Worm (Caenorhabditis elegans) whole organism, young adult: ENCODE measurements around the gene F45F2.10.
A peak's percentile ranks its signal among the peaks of the same experiment; 100 is the strongest.

ENCODE experiments used
- B0019.2 ChIP-seq: fragments of 200-800 bp; sonication (Bioruptor generic); conservative IDR thresholded peaks from 2 replicates; pipeline ENCODE4 v1.3.6; 2022; ENCODE audit warnings: missing genetic modification reagents, missing genetic modification characterization, missing compliant biosample characterization
- B0261.1 ChIP-seq: sonication (generic microtip); optimal IDR thresholded peaks from 2 replicates; lab custom pipeline; 2016; ENCODE audit warnings: mild to moderate bottlenecking, missing genetic modification characterization, moderate library complexity, missing compliant biosample characterization
- B0336.3 ChIP-seq: fragments of 200-800 bp; sonication (Bioruptor generic); IDR thresholded peaks from 2 replicates; pipeline ENCODE4 v1.3.6; 2022; ENCODE audit warnings: missing genetic modification characterization, missing compliant biosample characterization
- C06A6.2 ChIP-seq: fragments of 200-800 bp; sonication (Bioruptor generic); conservative IDR thresholded peaks from 2 replicates; pipeline ENCODE4 v1.3.6; 2022; ENCODE audit warnings: missing genetic modification characterization, missing compliant biosample characterization
- C17E4.6 ChIP-seq: fragments of 200-800 bp; sonication (Bioruptor generic); IDR thresholded peaks from 2 replicates; pipeline ENCODE4 v1.3.6; 2022; ENCODE audit warnings: missing genetic modification reagents, missing genetic modification characterization, missing compliant biosample characterization
- D2030.7 ChIP-seq: fragments of 200-800 bp; sonication (Bioruptor generic); IDR thresholded peaks from 2 replicates; pipeline ENCODE4 v1.3.6; 2022; ENCODE audit warnings: missing genetic modification reagents, missing genetic modification characterization, missing compliant biosample characterization
- F37B4.10 ChIP-seq: fragments of 200-800 bp; sonication (Bioruptor generic); IDR thresholded peaks from 2 replicates; pipeline ENCODE4 v1.3.6; 2022; ENCODE audit warnings: missing genetic modification characterization, missing compliant biosample characterization
- F52B5.7 ChIP-seq: sonication (generic microtip); optimal IDR thresholded peaks from 2 replicates; lab custom pipeline; 2016; ENCODE audit warnings: mild to moderate bottlenecking, missing genetic modification characterization, missing compliant biosample characterization
- T07F8.4 ChIP-seq: sonication (generic microtip); optimal IDR thresholded peaks from 2 replicates; lab custom pipeline; 2016; ENCODE audit warnings: mild to moderate bottlenecking, missing genetic modification characterization, moderate library complexity, missing compliant biosample characterization
- T26A5.8 ChIP-seq: sonication (generic microtip); optimal IDR thresholded peaks from 2 replicates; lab custom pipeline; 2016; ENCODE audit warnings: missing genetic modification characterization, missing compliant biosample characterization
- Y95B8A.8 ChIP-seq: fragments of 200-800 bp; sonication (Bioruptor generic); IDR thresholded peaks from 2 replicates; pipeline ENCODE4 v1.3.6; 2022; ENCODE audit warnings: missing genetic modification reagents, missing genetic modification characterization, missing compliant biosample characterization
- ZK185.1 ChIP-seq: sonication (generic microtip); optimal IDR thresholded peaks from 2 replicates; lab custom pipeline; 2016; ENCODE audit warnings: mild to moderate bottlenecking, missing genetic modification characterization, missing compliant biosample characterization; ENCODE audit not compliant: poor library complexity, severe bottlenecking
- akir-1 ChIP-seq: fragments of 200-800 bp; sonication (Bioruptor generic); optimal IDR thresholded peaks from 2 replicates; lab custom pipeline; 2018; ENCODE audit warnings: mild to moderate bottlenecking, missing genetic modification characterization, moderate library complexity, missing compliant biosample characterization
- ama-1 ChIP-seq, 3 experiments: fragments of 150-350 bp in 1 of 3; sonication (generic microtip) in 2 of 3; optimal IDR thresholded peaks; 2 replicates each; lab custom pipeline; 2014 to 2018; ENCODE audit warnings: missing biosample characterization in 2 of 3, missing genetic modification characterization in 2 of 3, missing genetic modification reagents in 2 of 3
- aptf-2 ChIP-seq: fragments of 200-800 bp; sonication (Bioruptor generic); conservative IDR thresholded peaks from 2 replicates; pipeline ENCODE4 v1.3.6; 2022; ENCODE audit warnings: missing genetic modification reagents, missing genetic modification characterization, missing compliant biosample characterization
- bed-2 ChIP-seq: fragments of 200-800 bp; sonication (Bioruptor generic); IDR thresholded peaks from 2 replicates; pipeline ENCODE4 v1.3.6; 2022; ENCODE audit warnings: missing genetic modification reagents, missing genetic modification characterization, missing compliant biosample characterization
- cebp-1 ChIP-seq, 2 experiments: fragments of 200-800 bp in 1 of 2; sonication (Bioruptor generic) in 1 of 2; sonication (generic microtip) in 1 of 2; IDR thresholded peaks in 1 of 2; optimal IDR thresholded peaks in 1 of 2; 2 replicates each; pipeline versions ENCODE4 v1.3.6 to Lab custom; 2017 to 2022; ENCODE audit warnings: missing compliant biosample characterization in 2 of 2, missing genetic modification characterization in 2 of 2, mild to moderate bottlenecking in 1 of 2, missing genetic modification reagents in 1 of 2, moderate library complexity in 1 of 2
- ceh-100 ChIP-seq: fragments of 200-800 bp; sonication (Bioruptor generic); IDR thresholded peaks from 2 replicates; pipeline ENCODE4 v1.3.6; 2022; ENCODE audit warnings: missing genetic modification reagents, missing genetic modification characterization, missing compliant biosample characterization
- ceh-27 ChIP-seq: fragments of 200-800 bp; sonication (Bioruptor generic); optimal IDR thresholded peaks from 2 replicates; lab custom pipeline; 2018; ENCODE audit warnings: mild to moderate bottlenecking, missing genetic modification characterization, moderate library complexity, missing compliant biosample characterization
- ceh-58 ChIP-seq: fragments of 200-800 bp; sonication (Bioruptor generic); IDR thresholded peaks from 2 replicates; pipeline ENCODE4 v1.3.6; 2022; ENCODE audit warnings: missing genetic modification characterization, missing compliant biosample characterization
- ceh-91 ChIP-seq: fragments of 200-800 bp; sonication (Bioruptor generic); IDR thresholded peaks from 2 replicates; pipeline ENCODE4 v1.3.6; 2022; ENCODE audit warnings: missing genetic modification reagents, missing genetic modification characterization, missing compliant biosample characterization
- chd-7 ChIP-seq: sonication (generic microtip); optimal IDR thresholded peaks from 2 replicates; lab custom pipeline; 2016; ENCODE audit warnings: mild to moderate bottlenecking, missing genetic modification characterization, moderate library complexity, missing compliant biosample characterization
- die-1 ChIP-seq: sonication (generic microtip); optimal IDR thresholded peaks from 2 replicates; lab custom pipeline; 2016; ENCODE audit warnings: missing genotype, mild to moderate bottlenecking, missing genetic modification characterization, missing compliant biosample characterization
- dox-1 ChIP-seq: fragments of 200-800 bp; sonication (Bioruptor generic); IDR thresholded peaks from 2 replicates; pipeline ENCODE4 v1.3.6; 2022; ENCODE audit warnings: missing genetic modification reagents, missing genetic modification characterization, missing compliant biosample characterization
- dpff-1 ChIP-seq: sonication (generic microtip); optimal IDR thresholded peaks from 2 replicates; lab custom pipeline; 2017; ENCODE audit warnings: mild to moderate bottlenecking, missing genetic modification characterization, missing compliant biosample characterization
- egrh-3 ChIP-seq: fragments of 200-800 bp; sonication (Bioruptor generic); IDR thresholded peaks from 2 replicates; pipeline ENCODE4 v1.3.6; 2022; ENCODE audit warnings: missing genetic modification reagents, missing genetic modification characterization, missing compliant biosample characterization
- ekl-4 ChIP-seq: fragments of 200-800 bp; sonication (Bioruptor generic); IDR thresholded peaks from 2 replicates; pipeline ENCODE4 v1.3.6; 2022; ENCODE audit warnings: missing genetic modification reagents, missing genetic modification characterization, missing compliant biosample characterization
- lin-35 ChIP-seq, 3 experiments: fragments of 150-350 bp in 2 of 3; sonication (generic microtip) in 1 of 3; optimal IDR thresholded peaks; 2 replicates each; lab custom pipeline; 2014 to 2018; ENCODE audit warnings: missing biosample characterization in 3 of 3, missing genetic modification characterization in 3 of 3, missing genetic modification reagents in 3 of 3
- lin-40 ChIP-seq: sonication (generic microtip); optimal IDR thresholded peaks from 2 replicates; lab custom pipeline; 2016; ENCODE audit warnings: missing genetic modification characterization, mild to moderate bottlenecking, missing compliant biosample characterization, missing genotype, missing genetic modification reagents
- mcd-1 ChIP-seq: fragments of 200-800 bp; sonication (Bioruptor generic); IDR thresholded peaks from 2 replicates; pipeline ENCODE4 v1.3.6; 2022; ENCODE audit warnings: missing genetic modification reagents, missing genetic modification characterization, missing compliant biosample characterization
- nhr-120 ChIP-seq: fragments of 200-800 bp; sonication (Bioruptor generic); IDR thresholded peaks from 2 replicates; pipeline ENCODE4 v1.3.6; 2022; ENCODE audit warnings: missing genetic modification characterization, missing compliant biosample characterization
- nhr-179 ChIP-seq: sonication (generic microtip); optimal IDR thresholded peaks from 2 replicates; lab custom pipeline; 2016; ENCODE audit warnings: mild to moderate bottlenecking, missing genetic modification characterization, missing compliant biosample characterization
- nhr-90 ChIP-seq: sonication (generic microtip); optimal IDR thresholded peaks from 2 replicates; lab custom pipeline; 2016; ENCODE audit warnings: missing genotype, mild to moderate bottlenecking, missing genetic modification characterization, missing compliant biosample characterization
- pha-4 ChIP-seq: fragments of 150-350 bp; sonication (generic microtip); optimal IDR thresholded peaks from 2 replicates; lab custom pipeline; 2014; ENCODE audit warnings: missing biosample characterization, missing genetic modification reagents, missing genetic modification characterization
- rcor-1 ChIP-seq: fragments of 200-800 bp; sonication (Bioruptor generic); IDR thresholded peaks from 2 replicates; pipeline ENCODE4 v1.3.6; 2022; ENCODE audit warnings: missing genetic modification reagents, missing genetic modification characterization, missing compliant biosample characterization
- rec-8 ChIP-seq, 2 experiments: sonication (generic microtip); optimal IDR thresholded peaks; 2 replicates each; lab custom pipeline; 2016; ENCODE audit warnings: mild to moderate bottlenecking in 2 of 2, missing genetic modification characterization in 2 of 2, missing genetic modification reagents in 2 of 2, missing genotype in 2 of 2, missing biosample characterization in 1 of 2, missing compliant biosample characterization in 1 of 2, moderate library complexity in 1 of 2
- repo-1 ChIP-seq: sonication (generic microtip); optimal IDR thresholded peaks from 2 replicates; lab custom pipeline; 2017; ENCODE audit warnings: mild to moderate bottlenecking, missing genetic modification characterization, missing compliant biosample characterization
- rpc-1 ChIP-seq, 2 experiments: fragments of 150-350 bp in 1 of 2; sonication (generic microtip) in 1 of 2; optimal IDR thresholded peaks; 2 replicates each; lab custom pipeline; 2014 to 2018; ENCODE audit warnings: missing biosample characterization in 1 of 2, missing genetic modification characterization in 1 of 2, missing genetic modification reagents in 1 of 2, missing genotype in 1 of 2
- snpc-4 ChIP-seq, 5 experiments: fragments of 150-350 bp in 1 of 5; sonication (generic microtip) in 4 of 5; optimal IDR thresholded peaks; 2 replicates each; lab custom pipeline; 2014 to 2018; ENCODE audit warnings: missing genetic modification characterization in 5 of 5, missing biosample characterization in 3 of 5, antibody characterized with exemption in 2 of 5, mild to moderate bottlenecking in 2 of 5, missing compliant biosample characterization in 2 of 5, missing genotype in 2 of 5, moderate library complexity in 2 of 5, missing genetic modification reagents in 1 of 5
- tbx-9 ChIP-seq: sonication (generic microtip); optimal IDR thresholded peaks from 2 replicates; lab custom pipeline; 2016; ENCODE audit warnings: borderline replicate concordance, missing genetic modification characterization, inconsistent platforms, missing compliant biosample characterization
- tlf-1 ChIP-seq: fragments of 200-800 bp; sonication (Bioruptor generic); optimal IDR thresholded peaks from 2 replicates; lab custom pipeline; 2018; ENCODE audit warnings: mild to moderate bottlenecking, missing genetic modification characterization, missing compliant biosample characterization
- unc-130 ChIP-seq: sonication (generic microtip); optimal IDR thresholded peaks from 2 replicates; lab custom pipeline; 2016; ENCODE audit warnings: missing genetic modification reagents, missing genetic modification characterization, missing compliant biosample characterization
- zfh-2 ChIP-seq: fragments of 200-800 bp; sonication (Bioruptor generic); conservative IDR thresholded peaks from 2 replicates; pipeline ENCODE4 v1.3.6; 2022; ENCODE audit warnings: missing genetic modification reagents, missing genetic modification characterization, missing compliant biosample characterization
- ztf-25 ChIP-seq: fragments of 200-800 bp; sonication (Bioruptor generic); IDR thresholded peaks from 2 replicates; pipeline ENCODE4 v1.3.6; 2022; ENCODE audit warnings: missing genetic modification reagents, missing genetic modification characterization, missing compliant biosample characterization
- ztf-26 ChIP-seq: sonication (generic microtip); optimal IDR thresholded peaks from 2 replicates; lab custom pipeline; 2017; ENCODE audit warnings: missing genetic modification characterization, missing compliant biosample characterization
- ztf-28 ChIP-seq: fragments of 200-800 bp; sonication (Bioruptor generic); IDR thresholded peaks from 2 replicates; pipeline ENCODE4 v1.3.6; 2022; ENCODE audit warnings: missing genetic modification reagents, missing genetic modification characterization, missing compliant biosample characterization
- ztf-6 ChIP-seq: fragments of 200-800 bp; sonication (Bioruptor generic); IDR thresholded peaks from 2 replicates; pipeline ENCODE4 v1.3.6; 2022; ENCODE audit warnings: missing genetic modification reagents, missing genetic modification characterization, missing compliant biosample characterization

F45F2.10 gene

ce11 chrV:8495965-8496364 is 22.7 kb downstream of the F45F2.10 start (continued):
- peak; percentile 17 for TF ChIP-seq snpc-4 (GFP tag; optimal IDR thresholded peaks at IDR 0.05; lab: Kevin White, UChicago)
- TF ChIP-seq snpc-4 (tag; optimal IDR thresholded peaks at IDR 0.05; lab: Kevin White, UChicago), result peak; percentile 43 to 90 (median 68)
- no peak for TF ChIP-seq dpff-1
- TF ChIP-seq pha-4 (tag; lab: Kevin White, UChicago), result no peak
- TF ChIP-seq nhr-90 (tag; lab: Kevin White, UChicago), result peak; percentile 53
- TF ChIP-seq egrh-3 (GFP tag; lab: Robert Waterston, UW), result no peak
- TF ChIP-seq dox-1 (GFP tag; lab: Robert Waterston, UW), result peak; percentile 82
- no peak for TF ChIP-seq bed-2 (GFP tag; lab: Robert Waterston, UW)
- no peak for TF ChIP-seq ztf-28 (GFP tag; lab: Robert Waterston, UW)
- no peak for TF ChIP-seq C17E4.6
- no peak for TF ChIP-seq cebp-1 (GFP tag; IDR thresholded peaks at IDR 0.05; lab: Robert Waterston, UW)
- TF ChIP-seq cebp-1 (tag; optimal IDR thresholded peaks at IDR 0.05; lab: Kevin White, UChicago), result peak; percentile 47
- TF ChIP-seq T26A5.8 (tag; lab: Kevin White, UChicago), result peak; percentile 70
- peak; percentile 16 for TF ChIP-seq ceh-27 (GFP tag; lab: Kevin White, UChicago)
- TF ChIP-seq F37B4.10, result no peak
- no peak for TF ChIP-seq lin-35 (GFP tag; optimal IDR thresholded peaks at IDR 0.05; lab: Kevin White, UChicago)
- TF ChIP-seq unc-130 (GFP tag; lab: Kevin White, UChicago), result no peak
- TF ChIP-seq B0336.3 (GFP tag; lab: Robert Waterston, UW), result peak; percentile 50; the same call in 1 of the 2 replicates
- TF ChIP-seq nhr-179 (tag; lab: Kevin White, UChicago), result no peak
- no peak for TF ChIP-seq ama-1 (optimal IDR thresholded peaks at IDR 0.05; lab: Kevin White, UChicago)
- TF ChIP-seq ama-1 (GFP tag; optimal IDR thresholded peaks at IDR 0.05; lab: Kevin White, UChicago), result peak in 1 of 2 experiments; percentile 72
- peak; percentile 66 for TF ChIP-seq D2030.7
- no peak for TF ChIP-seq B0019.2 (GFP tag; lab: Robert Waterston, UW)
- no peak for TF ChIP-seq tlf-1 (GFP tag; lab: Kevin White, UChicago)
- peak; percentile 72 for TF ChIP-seq rpc-1 (optimal IDR thresholded peaks at IDR 0.05; lab: Kevin White, UChicago)
- peak; percentile 88 for TF ChIP-seq rpc-1 (tag; optimal IDR thresholded peaks at IDR 0.05; lab: Kevin White, UChicago)
- TF ChIP-seq tbx-9 (tag; lab: Kevin White, UChicago), result no peak
- TF ChIP-seq ztf-6, result no peak
- no peak for TF ChIP-seq lin-40
- TF ChIP-seq zfh-2, result no peak
- no peak for TF ChIP-seq chd-7 (tag; lab: Kevin White, UChicago)
- TF ChIP-seq rec-8 (tag; optimal IDR thresholded peaks at IDR 0.05; lab: Kevin White, UChicago), result peak in 1 of 2 experiments; percentile 68
- peak; percentile 35 for TF ChIP-seq T07F8.4 (tag; lab: Kevin White, UChicago)
- no peak for TF ChIP-seq ztf-26
- TF ChIP-seq Y95B8A.8 (GFP tag; lab: Robert Waterston, UW), result 0 out of 2 replicates have a peak, but pooled peaks have one; percentile 77
- TF ChIP-seq repo-1 (tag; lab: Kevin White, UChicago), result no peak
- no peak for TF ChIP-seq mcd-1 (GFP tag; lab: Robert Waterston, UW)
- no peak for TF ChIP-seq aptf-2 (GFP tag; lab: Robert Waterston, UW)
- TF ChIP-seq ceh-91, result 0 out of 2 replicates have a peak, but pooled peaks have one; percentile 36
- peak; percentile 72; the same call in 1 of the 2 replicates for TF ChIP-seq ztf-25 (GFP tag; lab: Robert Waterston, UW)
- no peak for TF ChIP-seq ceh-100 (GFP tag; lab: Robert Waterston, UW)
- TF ChIP-seq ZK185.1 (tag; lab: Kevin White, UChicago), result no peak
- TF ChIP-seq C06A6.2 (GFP tag; lab: Robert Waterston, UW), result no peak
- TF ChIP-seq nhr-120 (GFP tag; lab: Robert Waterston, UW), result no peak
- no peak for TF ChIP-seq ekl-4 (GFP tag; lab: Robert Waterston, UW)
- TF ChIP-seq die-1, result peak; percentile 78
- no peak for TF ChIP-seq rcor-1 (GFP tag; lab: Robert Waterston, UW)
- no peak for TF ChIP-seq akir-1 (GFP tag; lab: Kevin White, UChicago)
- TF ChIP-seq ceh-58 (GFP tag; lab: Robert Waterston, UW), result no peak
- peak; percentile 89 for TF ChIP-seq B0261.1 (tag; lab: Kevin White, UChicago)
- no peak for TF ChIP-seq F52B5.7 (tag; lab: Kevin White, UChicago)
